Worm (Caenorhabditis elegans) whole organism, early embryonic: ENCODE results near the gene F47F2.1.

Experiments used
- ama-1 ChIP-seq: fragments of 150-350 bp; optimal IDR thresholded peaks from 2 replicates; lab custom pipeline; 2014
- ceh-36 ChIP-seq: sonication (generic microtip); optimal IDR thresholded peaks from 2 replicates; lab custom pipeline; 2016; ENCODE audit warnings: missing genetic modification characterization, inconsistent platforms, missing compliant biosample characterization
- flt-1 ChIP-seq: fragments of 200-800 bp; sonication (Bioruptor generic); IDR thresholded peaks from 2 replicates; pipeline ENCODE4 v1.3.6; 2022; ENCODE audit warnings: missing genetic modification characterization, missing compliant biosample characterization
- hmbx-1 ChIP-seq: sonication (generic microtip); optimal IDR thresholded peaks from 2 replicates; lab custom pipeline; 2016; ENCODE audit warnings: mild to moderate bottlenecking, missing genetic modification characterization, missing compliant biosample characterization
- hmg-4 ChIP-seq: fragments of 200-800 bp; sonication (Bioruptor generic); optimal IDR thresholded peaks from 2 replicates; lab custom pipeline; 2018; ENCODE audit warnings: mild to moderate bottlenecking, missing genetic modification characterization, missing compliant biosample characterization
- hnd-1 ChIP-seq: sonication (generic microtip); optimal IDR thresholded peaks from 2 replicates; lab custom pipeline; 2016; ENCODE audit warnings: missing genetic modification characterization, missing compliant biosample characterization
- tbx-11 ChIP-seq: fragments of 200-800 bp; sonication (Bioruptor generic); IDR thresholded peaks from 2 replicates; pipeline ENCODE4 v1.3.6; 2022; ENCODE audit warnings: missing genetic modification characterization, missing compliant biosample characterization
- tbx-37 ChIP-seq: fragments of 200-800 bp; sonication (Bioruptor generic); conservative IDR thresholded peaks from 2 replicates; pipeline ENCODE4 v1.3.6; 2022; ENCODE audit warnings: missing genetic modification reagents, missing genetic modification characterization, missing compliant biosample characterization

DNA sequence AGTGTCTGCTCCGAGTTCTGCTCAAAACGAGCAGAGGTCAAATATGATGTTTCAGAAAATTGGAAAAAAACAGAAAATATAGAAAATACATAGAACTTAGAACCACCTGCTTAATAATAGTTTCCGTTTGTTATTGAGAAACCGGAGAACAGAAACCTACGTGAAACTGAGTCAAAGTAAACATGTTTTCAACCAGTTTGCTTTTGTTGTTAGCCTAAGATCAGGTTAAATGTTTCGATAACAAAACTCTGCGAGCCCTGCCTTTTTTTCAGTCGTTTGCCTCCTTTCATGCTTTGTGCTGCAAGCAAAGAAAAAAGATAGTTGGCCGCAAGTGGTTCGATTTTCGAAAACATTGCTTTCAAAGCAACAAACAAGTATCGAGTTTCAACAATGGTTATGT lies 47.5 kb upstream of the F47F2.1 start:
- no peak for TF ChIP-seq hnd-1
- TF ChIP-seq ama-1 = no peak
- no peak for TF ChIP-seq tbx-11 (GFP tag; lab: Robert Waterston, UW)
- TF ChIP-seq tbx-37 = no peak
- no peak for TF ChIP-seq flt-1 (GFP tag; lab: Robert Waterston, UW)
- no peak for TF ChIP-seq ceh-36 (tag; lab: Kevin White, UChicago)
- TF ChIP-seq hmg-4 = no peak
- no peak for TF ChIP-seq hmbx-1 (tag; lab: Kevin White, UChicago)
